Fruit fly (Drosophila melanogaster) whole organism, embryonic: ENCODE data around the gene CG9289.

Experiments used
- Blimp-1 ChIP-seq: fragments of 200-800 bp; sonication (Bioruptor generic); optimal IDR thresholded peaks from 3 replicates; lab custom pipeline; 2018; ENCODE audit warnings: missing biosample characterization, missing genetic modification characterization, mild to moderate bottlenecking, moderate library complexity, missing genetic modification reagents
- CG11456 ChIP-seq: fragments of 200-800 bp; sonication (Bioruptor generic); IDR thresholded peaks from 3 replicates; pipeline ENCODE4 v1.3.6; 2022; ENCODE audit warnings: missing biosample characterization, missing genetic modification characterization
- CG13123 ChIP-seq: fragments of 200-800 bp; sonication (Bioruptor generic); optimal IDR thresholded peaks from 2 replicates; lab custom pipeline; 2016; ENCODE audit warnings: missing biosample characterization, missing genetic modification characterization
- CG14441 ChIP-seq: fragments of 200-800 bp; sonication (Bioruptor generic); IDR thresholded peaks from 2 replicates; pipeline ENCODE4 v1.3.6; 2022; ENCODE audit warnings: missing biosample characterization, missing genetic modification characterization
- CG15011 ChIP-seq: fragments of 200-800 bp; sonication (Bioruptor generic); optimal IDR thresholded peaks from 3 replicates; lab custom pipeline; 2018; ENCODE audit warnings: missing biosample characterization, mild to moderate bottlenecking, missing genetic modification characterization
- CG15514 ChIP-seq: fragments of 200-800 bp; sonication (Bioruptor generic); optimal IDR thresholded peaks from 3 replicates; lab custom pipeline; 2017; ENCODE audit warnings: missing biosample characterization, missing genetic modification characterization, mild to moderate bottlenecking, moderate library complexity, missing genetic modification reagents
- CG18476 ChIP-seq: fragments of 200-800 bp; sonication (Bioruptor generic); optimal IDR thresholded peaks from 2 replicates; lab custom pipeline; 2016; ENCODE audit warnings: missing biosample characterization, mild to moderate bottlenecking, missing genetic modification characterization
- CG34224 ChIP-seq: fragments of 200-800 bp; sonication (Bioruptor generic); IDR thresholded peaks from 3 replicates; pipeline ENCODE4 v1.3.6; 2022; ENCODE audit warnings: missing biosample characterization, missing genetic modification characterization; ENCODE audit not compliant: partially characterized antibody
- CG6175 ChIP-seq: fragments of 200-800 bp; sonication (Bioruptor generic); IDR thresholded peaks from 3 replicates; pipeline ENCODE4 v1.3.6; 2022; ENCODE audit warnings: missing biosample characterization, missing genetic modification characterization
- CG6654 ChIP-seq: fragments of 200-800 bp; sonication (Bioruptor generic); optimal IDR thresholded peaks from 2 replicates; lab custom pipeline; 2017; ENCODE audit warnings: missing biosample characterization, mild to moderate bottlenecking, missing genetic modification characterization
- CG7271 ChIP-seq: fragments of 200-800 bp; sonication (Bioruptor generic); optimal IDR thresholded peaks from 2 replicates; lab custom pipeline; 2018; ENCODE audit warnings: missing biosample characterization, mild to moderate bottlenecking, missing genetic modification characterization, moderate library complexity
- CG9215 ChIP-seq: fragments of 200-800 bp; sonication (Bioruptor generic); IDR thresholded peaks from 2 replicates; pipeline ENCODE4 v1.3.6; 2022; ENCODE audit warnings: missing biosample characterization, missing genetic modification characterization
- Dll ChIP-seq: fragments of 200-800 bp; sonication (Bioruptor generic); IDR thresholded peaks from 4 replicates; pipeline ENCODE4 v1.3.6; 2022; ENCODE audit warnings: missing biosample characterization, missing genetic modification characterization; ENCODE audit not compliant: partially characterized antibody
- Hey ChIP-seq: fragments of 200-800 bp; sonication (Bioruptor generic); optimal IDR thresholded peaks from 3 replicates; lab custom pipeline; 2018; ENCODE audit warnings: missing biosample characterization, mild to moderate bottlenecking, missing genetic modification characterization
- Lhr ChIP-seq: fragments of 200-800 bp; sonication (Bioruptor generic); optimal IDR thresholded peaks from 3 replicates; lab custom pipeline; 2017; ENCODE audit warnings: mild to moderate bottlenecking, missing biosample characterization, missing genetic modification reagents, missing genetic modification characterization
- NC2β ChIP-seq: fragments of 200-800 bp; sonication (Bioruptor generic); optimal IDR thresholded peaks from 2 replicates; lab custom pipeline; 2016; ENCODE audit warnings: missing biosample characterization, missing genetic modification characterization
- NFAT ChIP-seq: fragments of 200-800 bp; sonication (Bioruptor generic); IDR thresholded peaks from 2 replicates; pipeline ENCODE4 v1.3.6; 2022; ENCODE audit warnings: missing biosample characterization, missing genetic modification characterization
- Neu2 ChIP-seq: fragments of 200-800 bp; sonication (Bioruptor generic); optimal IDR thresholded peaks from 3 replicates; lab custom pipeline; 2016; ENCODE audit warnings: missing biosample characterization, missing genetic modification characterization, borderline replicate concordance
- Nf-YC ChIP-seq: fragments of 200-800 bp; optimal IDR thresholded peaks from 3 replicates; lab custom pipeline; 2019; ENCODE audit warnings: missing biosample characterization, mild to moderate bottlenecking, missing genetic modification characterization, moderate library complexity
- Opbp ChIP-seq: fragments of 200-800 bp; sonication (Bioruptor generic); IDR thresholded peaks from 3 replicates; pipeline ENCODE4 v1.3.6; 2022; ENCODE audit warnings: missing biosample characterization, missing genetic modification characterization; ENCODE audit not compliant: partially characterized antibody
- Sox100B ChIP-seq: fragments of 200-800 bp; sonication (Bioruptor generic); optimal IDR thresholded peaks from 3 replicates; lab custom pipeline; 2018; ENCODE audit warnings: missing biosample characterization, mild to moderate bottlenecking, missing genetic modification characterization
- Xrp1 ChIP-seq: fragments of 200-800 bp; sonication (Bioruptor generic); IDR thresholded peaks from 2 replicates; pipeline ENCODE4 v1.3.6; 2022; ENCODE audit warnings: missing biosample characterization, missing genetic modification characterization
- aop ChIP-seq: fragments of 200-800 bp; sonication (Bioruptor generic); IDR thresholded peaks from 2 replicates; pipeline ENCODE4 v1.3.6; 2022; ENCODE audit warnings: missing biosample characterization, missing genetic modification characterization
- br ChIP-seq: fragments of >200 bp; optimal IDR thresholded peaks from 2 replicates; lab custom pipeline; 2017
- cad ChIP-seq: fragments of >200 bp; optimal IDR thresholded peaks from 2 replicates; lab custom pipeline; 2017; ENCODE audit warnings: missing biosample characterization, missing genetic modification characterization
- chinmo ChIP-seq: fragments of 200-800 bp; sonication (Bioruptor generic); IDR thresholded peaks from 4 replicates; pipeline ENCODE4 v1.3.6; 2022; ENCODE audit warnings: missing biosample characterization, missing genetic modification characterization; ENCODE audit not compliant: partially characterized antibody
- ci ChIP-seq: fragments of 200-800 bp; sonication (Bioruptor generic); IDR thresholded peaks from 3 replicates; pipeline ENCODE4 v1.3.6; 2022; ENCODE audit warnings: missing biosample characterization, missing genetic modification characterization
- crol ChIP-seq: fragments of 200-800 bp; sonication (Bioruptor generic); IDR thresholded peaks from 2 replicates; pipeline ENCODE4 v1.3.6; 2022; ENCODE audit warnings: missing biosample characterization, missing genetic modification characterization
- danr ChIP-seq: fragments of 200-800 bp; sonication (Bioruptor generic); IDR thresholded peaks from 2 replicates; pipeline ENCODE4 v1.3.6; 2022; ENCODE audit warnings: missing biosample characterization, missing genetic modification characterization
- disco-r ChIP-seq: fragments of 200-800 bp; sonication (Bioruptor generic); optimal IDR thresholded peaks from 2 replicates; lab custom pipeline; 2016; ENCODE audit warnings: missing biosample characterization, missing genetic modification characterization
- dmrt99B ChIP-seq: fragments of 200-800 bp; sonication (Bioruptor generic); optimal IDR thresholded peaks from 2 replicates; lab custom pipeline; 2018; ENCODE audit warnings: missing biosample characterization, mild to moderate bottlenecking, missing genetic modification characterization, moderate library complexity
- dysf ChIP-seq: fragments of 200-800 bp; sonication (Bioruptor generic); IDR thresholded peaks from 3 replicates; pipeline ENCODE4 v1.3.6; 2022; ENCODE audit warnings: missing biosample characterization, missing genetic modification characterization
- ewg ChIP-seq: fragments of 200-800 bp; sonication (Bioruptor generic); optimal IDR thresholded peaks from 3 replicates; lab custom pipeline; 2017; ENCODE audit warnings: mild to moderate bottlenecking, missing biosample characterization, missing genetic modification reagents, missing genetic modification characterization
- gfzf ChIP-seq: fragments of 200-800 bp; sonication (Bioruptor generic); optimal IDR thresholded peaks from 2 replicates; lab custom pipeline; 2016; ENCODE audit warnings: missing biosample characterization, mild to moderate bottlenecking, missing genetic modification characterization, moderate library complexity
- kah ChIP-seq: fragments of 200-800 bp; sonication (Bioruptor generic); optimal IDR thresholded peaks from 2 replicates; lab custom pipeline; 2018; ENCODE audit warnings: missing biosample characterization, mild to moderate bottlenecking, missing genetic modification characterization
- onecut ChIP-seq: fragments of 200-800 bp; sonication (Bioruptor generic); IDR thresholded peaks from 2 replicates; pipeline ENCODE4 v1.3.6; 2022; ENCODE audit warnings: missing biosample characterization, missing genetic modification characterization
- phol ChIP-seq: fragments of 200-800 bp; sonication (Bioruptor generic); optimal IDR thresholded peaks from 3 replicates; lab custom pipeline; 2018; ENCODE audit warnings: missing biosample characterization, mild to moderate bottlenecking, missing genetic modification characterization, moderate library complexity
- scrt ChIP-seq: fragments of 200-800 bp; sonication (Bioruptor generic); optimal IDR thresholded peaks from 2 replicates; lab custom pipeline; 2018; ENCODE audit warnings: missing biosample characterization, mild to moderate bottlenecking, missing genetic modification characterization, moderate library complexity
- sd ChIP-seq: fragments of 200-800 bp; sonication (Bioruptor generic); optimal IDR thresholded peaks from 3 replicates; lab custom pipeline; 2018; ENCODE audit warnings: missing biosample characterization, mild to moderate bottlenecking, missing genetic modification characterization, moderate library complexity
- sob ChIP-seq: fragments of 200-800 bp; sonication (Bioruptor generic); IDR thresholded peaks from 2 replicates; pipeline ENCODE4 v1.3.6; 2022; ENCODE audit warnings: missing biosample characterization, missing genetic modification characterization
- usp ChIP-seq: fragments of >200 bp; optimal IDR thresholded peaks from 2 replicates; lab custom pipeline; 2017; ENCODE audit warnings: missing biosample characterization, missing genetic modification characterization

Gene CG9289

DNA sequence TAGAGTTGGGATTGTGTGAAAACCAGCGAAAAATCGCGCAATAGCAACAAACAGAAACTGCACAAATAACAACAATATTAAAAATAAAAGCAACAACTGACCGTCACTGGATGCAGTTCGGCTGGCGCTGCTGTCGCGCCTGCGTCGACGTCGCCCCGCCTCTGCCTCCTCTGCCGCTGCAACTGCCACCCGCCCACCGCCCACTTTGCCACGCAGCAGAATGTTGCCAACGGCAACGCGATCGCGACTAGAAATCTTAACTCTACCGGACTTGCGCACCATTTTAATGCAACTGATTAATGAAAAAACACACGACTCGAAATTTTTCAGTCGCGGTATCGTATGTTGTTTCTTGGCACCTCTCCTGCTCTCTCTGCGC lies 6.7 kb upstream of the CG9289 start (continued):
- TF ChIP-seq Opbp (0 out of 3 replicates have a peak, but pooled peaks have one; percentile 34), CG9215 (GFP tag; lab: Robert Waterston, UW) (no peak), NFAT (GFP tag; lab: Robert Waterston, UW) (no peak), ci (GFP tag; lab: Robert Waterston, UW) (peak; percentile 47; the same call in 2 of the 3 replicates), onecut (no peak), Dll (GFP tag; lab: Robert Waterston, UW) (0 out of 4 replicates have a peak, but pooled peaks have one; percentile 28), Blimp-1 (GFP tag; lab: Kevin White, UChicago) (no peak), CG11456 (GFP tag; lab: Robert Waterston, UW) (0 out of 3 replicates have a peak, but pooled peaks have one; percentile 35), CG6175 (GFP tag; lab: Robert Waterston, UW) (peak; percentile 71; the same call in 2 of the 3 replicates), danr (GFP tag; lab: Robert Waterston, UW) (no peak), CG15514 (GFP tag; lab: Kevin White, UChicago) (no peak), sob (GFP tag; lab: Robert Waterston, UW) (no peak), br (no peak), phol (tag; lab: Kevin White, UChicago) (no peak), CG34224 (GFP tag; lab: Robert Waterston, UW) (no peak), CG13123 (GFP tag; lab: Kevin White, UChicago) (no peak), usp (GFP tag; lab: Kevin White, UChicago) (no peak), NC2β (GFP tag; lab: Kevin White, UChicago) (no peak), gfzf (GFP tag; lab: Kevin White, UChicago) (no peak), crol (GFP tag; lab: Robert Waterston, UW) (peak; percentile 79), ewg (GFP tag; lab: Kevin White, UChicago) (no peak), dmrt99B (tag; lab: Kevin White, UChicago) (no peak), kah (no peak), Sox100B (GFP tag; lab: Kevin White, UChicago) (no peak), Lhr (GFP tag; lab: Kevin White, UChicago) (no peak), dysf (GFP tag; lab: Robert Waterston, UW) (no peak), CG14441 (GFP tag; lab: Robert Waterston, UW) (no peak), Hey (tag; lab: Kevin White, UChicago) (no peak), aop (GFP tag; lab: Robert Waterston, UW) (no peak), Nf-YC (tag; lab: Kevin White, UChicago) (no peak)
- TF ChIP-seq, all 482 proteins: peak for 13

dm6 chr2L:8690382-8690781 lies 6.2 kb upstream of the CG9289 start:
- peak; percentile 69 for TF ChIP-seq sd (tag; lab: Kevin White, UChicago)
- no peak for TF ChIP-seq scrt
- TF ChIP-seq Xrp1 (GFP tag; lab: Robert Waterston, UW): 0 out of 2 replicates have a peak, but pooled peaks have one; percentile 6
- no peak for TF ChIP-seq Neu2 (GFP tag; lab: Kevin White, UChicago)
- TF ChIP-seq CG15011 (GFP tag; lab: Kevin White, UChicago): no peak
- no peak for TF ChIP-seq CG18476 (GFP tag; lab: Kevin White, UChicago)
- TF ChIP-seq disco-r (GFP tag; lab: Kevin White, UChicago): no peak
- peak; percentile 96 for TF ChIP-seq CG6654 (GFP tag; lab: Kevin White, UChicago)
- no peak for TF ChIP-seq CG7271 (tag; lab: Kevin White, UChicago)
- TF ChIP-seq chinmo (GFP tag; lab: Robert Waterston, UW): 0 out of 4 replicates have a peak, but pooled peaks have one; percentile 43
- TF ChIP-seq cad (GFP tag; lab: Kevin White, UChicago): peak; percentile 94
